Fruit fly (Drosophila melanogaster) whole organism, pupa: ENCODE data around the gene Grd.

Source experiments
- CG10348 ChIP-seq: fragments of 200-800 bp; sonication (Bioruptor generic); IDR thresholded peaks from 2 replicates; pipeline ENCODE4 v1.3.6; 2022; ENCODE audit warnings: missing biosample characterization, missing genetic modification characterization
- CG12605 ChIP-seq: fragments of 200-800 bp; sonication (Bioruptor generic); IDR thresholded peaks from 2 replicates; pipeline ENCODE4 v1.3.6; 2022; ENCODE audit warnings: missing biosample characterization, missing genetic modification characterization
- CG13204 ChIP-seq: fragments of 200-800 bp; sonication (Bioruptor generic); optimal IDR thresholded peaks from 2 replicates; lab custom pipeline; 2018; ENCODE audit warnings: missing biosample characterization, mild to moderate bottlenecking, missing genetic modification characterization, moderate library complexity
- CG14655 ChIP-seq: fragments of 200-800 bp; sonication (Bioruptor generic); optimal IDR thresholded peaks from 3 replicates; lab custom pipeline; 2017; ENCODE audit warnings: mild to moderate bottlenecking, missing biosample characterization, missing genetic modification reagents, missing genetic modification characterization
- CG15710 ChIP-seq: fragments of 200-800 bp; sonication (Bioruptor generic); optimal IDR thresholded peaks from 2 replicates; lab custom pipeline; 2018; ENCODE audit warnings: missing biosample characterization, mild to moderate bottlenecking, missing genetic modification characterization, moderate library complexity
- CG17806 ChIP-seq: fragments of 200-800 bp; sonication (Bioruptor generic); optimal IDR thresholded peaks from 2 replicates; lab custom pipeline; 2018; ENCODE audit warnings: missing biosample characterization, mild to moderate bottlenecking, missing genetic modification characterization, moderate library complexity
- CG32121 ChIP-seq: fragments of 200-800 bp; sonication (Bioruptor generic); IDR thresholded peaks from 2 replicates; pipeline ENCODE4 v1.3.6; 2022; ENCODE audit warnings: missing biosample characterization, missing genetic modification characterization
- CG34367 ChIP-seq: fragments of 200-800 bp; sonication (Bioruptor generic); optimal IDR thresholded peaks from 2 replicates; lab custom pipeline; 2018; ENCODE audit warnings: missing biosample characterization, mild to moderate bottlenecking, missing genetic modification characterization
- CG4496 ChIP-seq: fragments of 200-800 bp; sonication (Bioruptor generic); IDR thresholded peaks from 3 replicates; pipeline ENCODE4 v1.3.6; 2022; ENCODE audit warnings: missing biosample characterization, missing genetic modification characterization
- CG8159 ChIP-seq: fragments of 200-800 bp; sonication (Bioruptor generic); optimal IDR thresholded peaks from 3 replicates; lab custom pipeline; 2018; ENCODE audit warnings: missing biosample characterization, mild to moderate bottlenecking, missing genetic modification characterization, moderate library complexity
- CG8301 ChIP-seq: fragments of 200-800 bp; sonication (Bioruptor generic); optimal IDR thresholded peaks from 2 replicates; lab custom pipeline; 2018; ENCODE audit warnings: missing biosample characterization, mild to moderate bottlenecking, missing genetic modification characterization
- CG9948 ChIP-seq: fragments of 200-800 bp; sonication (Bioruptor generic); optimal IDR thresholded peaks from 2 replicates; lab custom pipeline; 2018; ENCODE audit warnings: missing biosample characterization, mild to moderate bottlenecking, missing genetic modification characterization, moderate library complexity
- D1 ChIP-seq: fragments of 200-800 bp; sonication (Bioruptor generic); optimal IDR thresholded peaks from 2 replicates; lab custom pipeline; 2018; ENCODE audit warnings: missing biosample characterization, mild to moderate bottlenecking, missing genetic modification characterization, moderate library complexity
- EcR ChIP-seq: fragments of 200-800 bp; sonication (Bioruptor generic); optimal IDR thresholded peaks from 3 replicates; lab custom pipeline; 2019; ENCODE audit warnings: missing biosample characterization, missing genetic modification characterization, mild to moderate bottlenecking, moderate library complexity, missing genetic modification reagents
- Ets98B ChIP-seq: fragments of 200-800 bp; sonication (Bioruptor generic); IDR thresholded peaks from 2 replicates; pipeline ENCODE4 v1.3.6; 2022; ENCODE audit warnings: missing biosample characterization, missing genetic modification characterization
- Pif1A ChIP-seq: fragments of 200-800 bp; sonication (Bioruptor generic); optimal IDR thresholded peaks from 3 replicates; lab custom pipeline; 2016; ENCODE audit warnings: missing biosample characterization, missing genetic modification characterization
- Pif1B ChIP-seq: fragments of 200-800 bp; sonication (Bioruptor generic); optimal IDR thresholded peaks from 3 replicates; lab custom pipeline; 2016; ENCODE audit warnings: missing biosample characterization, missing genetic modification characterization
- Snoo ChIP-seq: fragments of 200-800 bp; sonication (Bioruptor generic); optimal IDR thresholded peaks from 3 replicates; lab custom pipeline; 2017; ENCODE audit warnings: missing biosample characterization, mild to moderate bottlenecking, missing genetic modification characterization, inconsistent platforms
- fd96Ca ChIP-seq: fragments of 200-800 bp; sonication (Bioruptor generic); IDR thresholded peaks from 3 replicates; pipeline ENCODE4 v1.3.6; 2022; ENCODE audit warnings: missing biosample characterization, missing genetic modification characterization
- gl ChIP-seq: fragments of 200-800 bp; sonication (Bioruptor generic); optimal IDR thresholded peaks from 2 replicates; lab custom pipeline; 2018; ENCODE audit warnings: missing biosample characterization, mild to moderate bottlenecking, missing genetic modification characterization
- rn ChIP-seq: fragments of 200-800 bp; sonication (Bioruptor generic); IDR thresholded peaks from 2 replicates; pipeline ENCODE4 v1.3.6; 2022; ENCODE audit warnings: missing biosample characterization, missing genetic modification characterization

The Grd gene

dm6 chr3L:17822784-17823383, at the start of gene Grd, which contains the start of gene Ir75c:
Grd (plus strand) TSS chr3L:17823333.
Ir75c (minus strand) TSS chr3L:17822834.
- TF ChIP-seq CG9948 (no peak), CG12605 (GFP tag; lab: Robert Waterston, UW) (peak; percentile 71; the same call in 1 of the 2 replicates), CG32121 (no peak)

dm6 chr3L:17791067-17791466, 32.1 kb upstream of the Grd start:
- TF ChIP-seq D1 (tag; lab: Kevin White, UChicago) = no peak
- TF ChIP-seq CG8301 (tag; lab: Kevin White, UChicago) = no peak
- TF ChIP-seq CG15710 = no peak
- no peak for TF ChIP-seq Pif1B (GFP tag; lab: Kevin White, UChicago)
- TF ChIP-seq CG13204 (GFP tag; lab: Kevin White, UChicago) = no peak
- no peak for TF ChIP-seq CG34367
- no peak for TF ChIP-seq Pif1A
- no peak for TF ChIP-seq EcR
- no peak for TF ChIP-seq CG14655 (GFP tag; lab: Kevin White, UChicago)
- TF ChIP-seq CG12605 (GFP tag; lab: Robert Waterston, UW) = no peak
- no peak for TF ChIP-seq Ets98B (GFP tag; lab: Robert Waterston, UW)

dm6 chr3L:17791467-17791494, 31.9 kb upstream of the Grd start, which contains the start of gene CG42815:
CG42815 (minus strand) TSS chr3L:17791486.
- TF ChIP-seq D1 (tag; lab: Kevin White, UChicago) = no peak
- no peak for TF ChIP-seq CG9948
- TF ChIP-seq Pif1B (GFP tag; lab: Kevin White, UChicago) = no peak
- no peak for TF ChIP-seq CG10348 (GFP tag; lab: Robert Waterston, UW)

- no peak for TF ChIP-seq EcR
- no peak for TF ChIP-seq Ets98B (GFP tag; lab: Robert Waterston, UW)
- TF ChIP-seq, all 21 proteins: peak for 0
Observed at dm6 chr3L:17791495-17791894, 31.6 kb upstream of the Grd start.

DNA sequence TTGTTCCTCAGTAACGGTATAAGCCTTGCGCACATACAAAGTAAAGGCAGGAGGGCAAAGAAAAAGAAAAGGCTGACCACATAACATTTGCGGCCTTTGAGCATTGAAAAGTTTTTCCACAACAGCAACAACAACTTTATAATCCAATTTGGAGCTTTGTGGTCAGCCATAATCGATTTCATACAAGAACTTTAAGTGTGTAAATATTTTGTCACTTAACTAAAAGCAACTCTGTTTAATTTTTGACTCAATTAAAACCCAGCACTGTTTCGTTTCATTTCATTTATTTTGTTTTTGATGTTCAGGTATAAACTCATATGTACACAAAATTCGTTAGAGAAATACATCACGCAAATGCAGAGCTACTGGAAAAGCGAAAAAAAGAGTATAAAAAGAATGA, 25.6 kb upstream of the Grd start, which contains the start of gene CG42816:
TSS of gene CG42816 (minus strand) at position 101 of the 400 bp plus-strand sequence.
- TF ChIP-seq Pif1A (no peak), EcR (no peak), CG15710 (no peak), CG9948 (no peak), CG10348 (GFP tag; lab: Robert Waterston, UW) (no peak), Pif1B (GFP tag; lab: Kevin White, UChicago) (no peak), fd96Ca (GFP tag; lab: Robert Waterston, UW) (no peak), CG13204 (GFP tag; lab: Kevin White, UChicago) (no peak), Ets98B (GFP tag; lab: Robert Waterston, UW) (no peak), Snoo (tag; lab: Kevin White, UChicago) (no peak), D1 (tag; lab: Kevin White, UChicago) (no peak), CG17806 (no peak)

DNA sequence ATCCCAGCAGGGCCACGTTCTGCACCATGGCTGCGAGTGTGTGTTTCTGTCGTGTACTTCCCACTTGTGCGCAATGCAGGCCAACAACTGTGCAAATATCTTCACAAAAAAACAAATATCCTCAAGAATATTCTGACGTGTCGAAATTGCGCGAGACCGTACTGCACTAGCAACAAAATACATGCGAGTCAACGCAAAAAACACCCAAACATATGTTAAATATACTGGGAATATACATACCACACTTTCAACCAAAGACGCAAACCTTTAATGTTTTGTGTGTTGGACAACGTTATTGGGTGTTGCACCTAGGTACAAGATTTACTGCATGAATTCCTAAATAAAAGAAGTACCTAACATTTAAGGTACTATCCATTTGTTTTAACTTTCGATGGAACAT, 21.0 kb upstream of the Grd start, which contains the start of gene NUCB1:
TSS of gene NUCB1 (minus strand) at position 173 of the 400 bp plus-strand sequence.
- TF ChIP-seq CG17806 (no peak), D1 (tag; lab: Kevin White, UChicago) (no peak), Ets98B (GFP tag; lab: Robert Waterston, UW) (no peak), CG34367 (no peak), CG13204 (GFP tag; lab: Kevin White, UChicago) (no peak), Pif1A (no peak), CG10348 (GFP tag; lab: Robert Waterston, UW) (no peak), rn (GFP tag; lab: Robert Waterston, UW) (no peak)
- TF ChIP-seq, all 21 proteins: peak for 0

DNA sequence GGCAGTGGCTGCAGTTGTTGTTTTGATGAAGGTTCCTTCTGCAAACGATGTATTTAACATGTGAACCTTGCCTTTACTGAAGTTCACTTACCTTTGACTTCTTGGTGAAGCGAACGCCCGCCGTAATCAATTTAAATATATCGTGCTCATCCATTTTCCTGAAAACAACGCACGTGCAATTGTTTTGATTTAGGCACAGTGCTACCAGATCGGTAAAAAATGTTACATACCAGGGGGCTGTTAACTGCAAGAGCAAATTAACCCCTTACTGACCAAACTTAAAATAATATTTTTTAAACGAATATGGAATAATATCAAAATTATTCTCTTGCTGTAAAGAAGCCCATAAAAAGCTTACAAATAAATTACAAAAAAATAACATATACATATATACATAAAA, 18.6 kb upstream of the Grd start, which contains the start of gene ais:
TSS of gene ais (minus strand) at position 205 of the 400 bp plus-strand sequence.
- TF ChIP-seq CG14655 (GFP tag; lab: Kevin White, UChicago) = no peak
- TF ChIP-seq CG17806 = no peak
- TF ChIP-seq gl (tag; lab: Kevin White, UChicago) = no peak
- no peak for TF ChIP-seq fd96Ca (GFP tag; lab: Robert Waterston, UW)
- no peak for TF ChIP-seq CG8159
- no peak for TF ChIP-seq CG15710
- no peak for TF ChIP-seq CG32121
- no peak for TF ChIP-seq rn (GFP tag; lab: Robert Waterston, UW)
- TF ChIP-seq CG9948 = no peak
- no peak for TF ChIP-seq CG4496
- no peak for TF ChIP-seq CG12605 (GFP tag; lab: Robert Waterston, UW)
- no peak for TF ChIP-seq CG10348 (GFP tag; lab: Robert Waterston, UW)
- TF ChIP-seq CG34367 = no peak
- TF ChIP-seq Pif1A = no peak
- no peak for TF ChIP-seq Ets98B (GFP tag; lab: Robert Waterston, UW)
- no peak for TF ChIP-seq D1 (tag; lab: Kevin White, UChicago)
- no peak for TF ChIP-seq EcR
- TF ChIP-seq Pif1B (GFP tag; lab: Kevin White, UChicago) = no peak
- TF ChIP-seq Snoo (tag; lab: Kevin White, UChicago) = no peak
- no peak for TF ChIP-seq CG13204 (GFP tag; lab: Kevin White, UChicago)
- TF ChIP-seq, all 21 proteins: peak for 0
